Worm (Caenorhabditis elegans) whole organism, early embryonic: Measurements from ENCODE around the gene F19H8.2.

Source experiments
- ama-1 ChIP-seq: fragments of 150-350 bp; optimal IDR thresholded peaks from 2 replicates; lab custom pipeline; 2014
- ceh-36 ChIP-seq: sonication (generic microtip); optimal IDR thresholded peaks from 2 replicates; lab custom pipeline; 2016; ENCODE audit warnings: missing genetic modification characterization, inconsistent platforms, missing compliant biosample characterization
- scrt-1 ChIP-seq: fragments of 200-800 bp; sonication (Bioruptor generic); IDR thresholded peaks from 2 replicates; pipeline ENCODE4 v1.3.6; 2022; ENCODE audit warnings: missing genetic modification characterization, missing compliant biosample characterization
- tbx-11 ChIP-seq: fragments of 200-800 bp; sonication (Bioruptor generic); IDR thresholded peaks from 2 replicates; pipeline ENCODE4 v1.3.6; 2022; ENCODE audit warnings: missing genetic modification characterization, missing compliant biosample characterization
- tbx-37 ChIP-seq: fragments of 200-800 bp; sonication (Bioruptor generic); conservative IDR thresholded peaks from 2 replicates; pipeline ENCODE4 v1.3.6; 2022; ENCODE audit warnings: missing genetic modification reagents, missing genetic modification characterization, missing compliant biosample characterization

ce11 chrII:14576429-14576828 lies 29.2 kb downstream of the F19H8.2 start, which contains the start of gene C01G12.13:
- TF ChIP-seq scrt-1 (GFP tag; lab: Robert Waterston, UW) = no peak
- no peak for TF ChIP-seq tbx-11 (GFP tag; lab: Robert Waterston, UW)
- TF ChIP-seq ama-1 (lab: Kevin White, UChicago) = no peak
- TF ChIP-seq tbx-37 (GFP tag; lab: Robert Waterston, UW) = no peak
- no peak for TF ChIP-seq ceh-36 (tag; lab: Kevin White, UChicago)
